Fruit fly (Drosophila melanogaster) whole organism, embryonic: ENCODE data around the gene Chrac-14.

ENCODE experiments used
- Atf3 ChIP-seq: fragments of 200-800 bp; sonication (Bioruptor generic); optimal IDR thresholded peaks from 3 replicates; lab custom pipeline; 2016; ENCODE audit warnings: missing biosample characterization, missing genetic modification characterization
- Awh ChIP-seq: fragments of 200-800 bp; sonication (Bioruptor generic); IDR thresholded peaks from 2 replicates; pipeline ENCODE4, ENCODE4 v1.3.6; 2022; ENCODE audit warnings: missing biosample characterization, missing genetic modification characterization
- CG10209 ChIP-seq: fragments of 200-800 bp; sonication (Bioruptor generic); optimal IDR thresholded peaks from 3 replicates; lab custom pipeline; 2017; ENCODE audit warnings: missing biosample characterization, mild to moderate bottlenecking, missing genetic modification characterization, missing genetic modification reagents
- CG10274 ChIP-seq: fragments of 200-800 bp; sonication (Bioruptor generic); optimal IDR thresholded peaks from 3 replicates; lab custom pipeline; 2017; ENCODE audit warnings: missing biosample characterization, mild to moderate bottlenecking, missing genetic modification characterization
- CG10321 ChIP-seq: fragments of 200-800 bp; sonication (Bioruptor generic); IDR thresholded peaks from 2 replicates; pipeline ENCODE4 v1.3.6; 2022; ENCODE audit warnings: missing biosample characterization, missing genetic modification characterization
- CG11247 ChIP-seq: fragments of 200-800 bp; sonication (Bioruptor generic); IDR thresholded peaks from 2 replicates; pipeline ENCODE4 v1.3.6; 2022; ENCODE audit warnings: missing biosample characterization, missing genetic modification characterization
- CG13123 ChIP-seq: fragments of 200-800 bp; sonication (Bioruptor generic); optimal IDR thresholded peaks from 2 replicates; lab custom pipeline; 2016; ENCODE audit warnings: missing biosample characterization, missing genetic modification characterization
- CG13624 ChIP-seq: fragments of 200-800 bp; sonication (Bioruptor generic); optimal IDR thresholded peaks from 2 replicates; lab custom pipeline; 2016; ENCODE audit warnings: missing biosample characterization, missing genetic modification characterization
- CG14441 ChIP-seq: fragments of 200-800 bp; sonication (Bioruptor generic); IDR thresholded peaks from 2 replicates; pipeline ENCODE4 v1.3.6; 2022; ENCODE audit warnings: missing biosample characterization, missing genetic modification characterization
- CG14667 ChIP-seq: fragments of 200-800 bp; sonication (Bioruptor generic); IDR thresholded peaks from 2 replicates; pipeline ENCODE4 v1.3.6; 2022; ENCODE audit warnings: missing biosample characterization, missing genetic modification characterization
- CG14965 ChIP-seq: fragments of 200-800 bp; sonication (Bioruptor generic); optimal IDR thresholded peaks from 2 replicates; lab custom pipeline; 2016; ENCODE audit warnings: missing biosample characterization, missing genetic modification characterization, borderline replicate concordance
- CG17385 ChIP-seq: fragments of 200-800 bp; sonication (Bioruptor generic); optimal IDR thresholded peaks from 3 replicates; lab custom pipeline; 2018; ENCODE audit warnings: missing biosample characterization, mild to moderate bottlenecking, missing genetic modification characterization
- CG2712 ChIP-seq: fragments of 200-800 bp; optimal IDR thresholded peaks from 3 replicates; lab custom pipeline; 2019; ENCODE audit warnings: missing biosample characterization, mild to moderate bottlenecking, missing genetic modification characterization, moderate library complexity
- CG30403 ChIP-seq: fragments of 200-800 bp; sonication (Bioruptor generic); optimal IDR thresholded peaks from 3 replicates; lab custom pipeline; 2016; ENCODE audit warnings: missing biosample characterization, missing genetic modification characterization
- CG31224 ChIP-seq: fragments of 200-800 bp; sonication (Bioruptor generic); IDR thresholded peaks from 2 replicates; pipeline ENCODE4 v1.3.6; 2022; ENCODE audit warnings: missing biosample characterization, missing genetic modification characterization
- CG4854 ChIP-seq: fragments of 200-800 bp; sonication (Bioruptor generic); optimal IDR thresholded peaks from 2 replicates; lab custom pipeline; 2016; ENCODE audit warnings: missing biosample characterization, missing genetic modification characterization, inconsistent platforms
- CG8944 ChIP-seq: fragments of 200-800 bp; sonication (Bioruptor generic); optimal IDR thresholded peaks from 3 replicates; lab custom pipeline; 2016; ENCODE audit warnings: missing biosample characterization, missing genetic modification characterization
- CG9609 ChIP-seq: fragments of 200-800 bp; sonication (Bioruptor generic); optimal IDR thresholded peaks from 3 replicates; lab custom pipeline; 2016; ENCODE audit warnings: missing biosample characterization, missing genetic modification characterization
- CG9797 ChIP-seq: fragments of 200-800 bp; sonication (Bioruptor generic); optimal IDR thresholded peaks from 3 replicates; lab custom pipeline; 2018; ENCODE audit warnings: missing biosample characterization, mild to moderate bottlenecking, missing genetic modification characterization
- CoRest ChIP-seq: fragments of 200-800 bp; sonication (Bioruptor generic); optimal IDR thresholded peaks from 3 replicates; lab custom pipeline; 2018; ENCODE audit warnings: missing biosample characterization, mild to moderate bottlenecking, missing genetic modification characterization, moderate library complexity
- Dip2 ChIP-seq: fragments of 200-800 bp; sonication (Bioruptor generic); IDR thresholded peaks from 2 replicates; pipeline ENCODE4 v1.3.6; 2022; ENCODE audit warnings: missing biosample characterization, missing genetic modification characterization
- HLHmδ ChIP-seq: fragments of 200-800 bp; sonication (Bioruptor generic); optimal IDR thresholded peaks from 2 replicates; lab custom pipeline; 2018; ENCODE audit warnings: missing biosample characterization, mild to moderate bottlenecking, missing genetic modification characterization, moderate library complexity
- Hey ChIP-seq: fragments of 200-800 bp; sonication (Bioruptor generic); optimal IDR thresholded peaks from 3 replicates; lab custom pipeline; 2018; ENCODE audit warnings: missing biosample characterization, mild to moderate bottlenecking, missing genetic modification characterization
- Hr3 ChIP-seq: fragments of 200-800 bp; sonication (Bioruptor generic); optimal IDR thresholded peaks from 3 replicates; lab custom pipeline; 2016; ENCODE audit warnings: missing biosample characterization, missing genetic modification characterization
- Hsf ChIP-seq: fragments of 200-800 bp; sonication (Bioruptor generic); optimal IDR thresholded peaks from 3 replicates; lab custom pipeline; 2016; ENCODE audit warnings: missing biosample characterization, missing genetic modification characterization
- Lim3 ChIP-seq: fragments of 200-800 bp; sonication (Bioruptor generic); IDR thresholded peaks from 2 replicates; pipeline ENCODE4 v1.3.6; 2022; ENCODE audit warnings: missing biosample characterization, missing genetic modification characterization
- Mad ChIP-seq: fragments of 200-800 bp; sonication (Bioruptor generic); optimal IDR thresholded peaks from 2 replicates; lab custom pipeline; 2016; ENCODE audit warnings: missing biosample characterization, missing genetic modification characterization
- NK7.1 ChIP-seq: fragments of 200-800 bp; sonication (Bioruptor generic); optimal IDR thresholded peaks from 3 replicates; lab custom pipeline; 2016; ENCODE audit warnings: missing biosample characterization, missing genetic modification characterization
- Pdp1 ChIP-seq, 2 experiments: fragments of 200-800 bp; sonication (Bioruptor generic); optimal IDR thresholded peaks; 3 replicates each; lab custom pipeline; 2016; ENCODE audit warnings: missing biosample characterization in 2 of 2, missing genetic modification characterization in 2 of 2, mild to moderate bottlenecking in 1 of 2, moderate library complexity in 1 of 2
- Rfx ChIP-seq: fragments of 200-800 bp; sonication (Bioruptor generic); IDR thresholded peaks from 2 replicates; pipeline ENCODE4 v1.3.6; 2022; ENCODE audit warnings: missing biosample characterization, missing genetic modification characterization
- Sox100B ChIP-seq: fragments of 200-800 bp; sonication (Bioruptor generic); optimal IDR thresholded peaks from 3 replicates; lab custom pipeline; 2018; ENCODE audit warnings: missing biosample characterization, mild to moderate bottlenecking, missing genetic modification characterization
- Spps ChIP-seq: fragments of 200-800 bp; sonication (Bioruptor generic); optimal IDR thresholded peaks from 2 replicates; lab custom pipeline; 2018; ENCODE audit warnings: missing biosample characterization, mild to moderate bottlenecking, missing genetic modification characterization
- Xbp1 ChIP-seq: fragments of 200-800 bp; sonication (Bioruptor generic); optimal IDR thresholded peaks from 3 replicates; lab custom pipeline; 2016; ENCODE audit warnings: missing biosample characterization, mild to moderate bottlenecking, missing genetic modification characterization
- amos ChIP-seq: fragments of 200-800 bp; sonication (Bioruptor generic); IDR thresholded peaks from 2 replicates; pipeline ENCODE4 v1.3.6; 2022; ENCODE audit warnings: missing biosample characterization, missing genetic modification characterization; ENCODE audit not compliant: partially characterized antibody
- cad ChIP-seq: fragments of >200 bp; optimal IDR thresholded peaks from 2 replicates; lab custom pipeline; 2017; ENCODE audit warnings: missing biosample characterization, missing genetic modification characterization
- crc ChIP-seq: fragments of 200-800 bp; sonication (Bioruptor generic); optimal IDR thresholded peaks from 2 replicates; lab custom pipeline; 2016; ENCODE audit warnings: missing biosample characterization, missing genetic modification characterization
- dm ChIP-seq: fragments of 200-800 bp; sonication (Bioruptor generic); optimal IDR thresholded peaks from 3 replicates; lab custom pipeline; 2016; ENCODE audit warnings: missing biosample characterization, missing genetic modification characterization
- dpn ChIP-seq, 2 experiments: fragments of 200-800 bp; sonication (Bioruptor generic); optimal IDR thresholded peaks; 3 replicates each; lab custom pipeline; 2016; ENCODE audit warnings: missing biosample characterization in 2 of 2, missing genetic modification characterization in 2 of 2
- en ChIP-seq: fragments of 200-800 bp; sonication (Bioruptor generic); optimal IDR thresholded peaks from 2 replicates; lab custom pipeline; 2016; ENCODE audit warnings: missing biosample characterization, missing genetic modification characterization
- fd64A ChIP-seq: fragments of 200-800 bp; sonication (Bioruptor generic); optimal IDR thresholded peaks from 3 replicates; lab custom pipeline; 2018; ENCODE audit warnings: missing biosample characterization, mild to moderate bottlenecking, missing genetic modification characterization
- grau ChIP-seq: fragments of 200-800 bp; optimal IDR thresholded peaks from 3 replicates; lab custom pipeline; 2019; ENCODE audit warnings: missing biosample characterization, mild to moderate bottlenecking, missing genetic modification characterization, moderate library complexity
- hb ChIP-seq: fragments of 200-800 bp; sonication (Bioruptor generic); IDR thresholded peaks from 3 replicates; pipeline ENCODE4 v1.3.6; 2022; ENCODE audit warnings: missing biosample characterization, missing genetic modification characterization; ENCODE audit not compliant: partially characterized antibody
- hbn ChIP-seq: fragments of 200-800 bp; sonication (Bioruptor generic); IDR thresholded peaks from 2 replicates; pipeline ENCODE4 v1.3.6; 2022; ENCODE audit warnings: missing biosample characterization, missing genetic modification characterization; ENCODE audit not compliant: partially characterized antibody
- her ChIP-seq: fragments of 200-800 bp; sonication (Bioruptor generic); optimal IDR thresholded peaks from 2 replicates; lab custom pipeline; 2016; ENCODE audit warnings: missing biosample characterization, missing genetic modification characterization
- jumu ChIP-seq: fragments of 200-800 bp; sonication (Bioruptor generic); optimal IDR thresholded peaks from 3 replicates; lab custom pipeline; 2016; ENCODE audit warnings: missing biosample characterization, missing genetic modification characterization
- kah ChIP-seq: fragments of 200-800 bp; sonication (Bioruptor generic); optimal IDR thresholded peaks from 2 replicates; lab custom pipeline; 2018; ENCODE audit warnings: missing biosample characterization, mild to moderate bottlenecking, missing genetic modification characterization
- kay ChIP-seq: fragments of 200-800 bp; sonication (Bioruptor generic); optimal IDR thresholded peaks from 2 replicates; lab custom pipeline; 2016; ENCODE audit warnings: missing biosample characterization, missing genetic modification characterization
- ken ChIP-seq: fragments of 200-800 bp; sonication (Bioruptor generic); IDR thresholded peaks from 3 replicates; pipeline ENCODE4 v1.3.6; 2022; ENCODE audit warnings: missing biosample characterization, missing genetic modification characterization
- nmo ChIP-seq: fragments of 200-800 bp; sonication (Bioruptor generic); optimal IDR thresholded peaks from 2 replicates; lab custom pipeline; 2018; ENCODE audit warnings: missing biosample characterization, mild to moderate bottlenecking, missing genetic modification characterization, moderate library complexity
- ranshi ChIP-seq: fragments of 200-800 bp; sonication (Bioruptor generic); IDR thresholded peaks from 2 replicates; pipeline ENCODE4 v1.3.6; 2022; ENCODE audit warnings: missing biosample characterization, missing genetic modification characterization
- sisA ChIP-seq: fragments of 200-800 bp; sonication (Bioruptor generic); IDR thresholded peaks from 2 replicates; pipeline ENCODE4 v1.3.6; 2022; ENCODE audit warnings: missing biosample characterization, missing genetic modification characterization
- wdn ChIP-seq: fragments of 200-800 bp; sonication (Bioruptor generic); IDR thresholded peaks from 2 replicates; pipeline ENCODE4 v1.3.6; 2022; ENCODE audit warnings: missing biosample characterization, missing genetic modification characterization

Chrac-14 gene

DNA sequence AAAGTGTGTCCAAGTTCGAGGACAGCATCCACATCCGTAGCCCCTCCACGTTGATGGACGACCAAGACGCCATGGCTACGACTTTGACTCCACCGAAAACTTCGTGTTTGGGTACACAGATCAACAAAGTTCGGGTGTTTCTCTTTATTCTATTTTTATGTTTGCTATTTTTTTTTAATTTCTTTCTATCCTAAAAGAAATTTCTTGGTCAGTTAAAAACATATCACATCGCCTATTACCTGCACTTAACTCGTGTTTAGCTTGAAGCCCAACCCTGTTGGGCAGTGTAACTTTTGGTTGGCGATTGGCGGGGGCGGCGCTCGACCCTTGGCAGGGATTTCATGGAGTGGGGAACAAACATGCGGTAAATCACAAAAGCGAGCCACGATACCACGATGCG, 36.2 kb downstream of the Chrac-14 start (continued):
- TF ChIP-seq crc (GFP tag; lab: Kevin White, UChicago) (no peak), en (GFP tag; lab: Kevin White, UChicago) (no peak), CG17385 (peak; percentile 23), fd64A (GFP tag; lab: Kevin White, UChicago) (no peak), CG10321 (GFP tag; lab: Robert Waterston, UW) (no peak; the same call in 1 of the 2 replicates), ranshi (GFP tag; lab: Robert Waterston, UW) (peak; percentile 30; the same call in 1 of the 2 replicates), cad (GFP tag; lab: Kevin White, UChicago) (no peak), dpn (GFP tag; optimal IDR thresholded peaks at IDR 0.05; lab: Kevin White, UChicago) (peak in 1 of 2 experiments; percentile 38), CG10209 (peak; percentile 25), NK7.1 (GFP tag; lab: Kevin White, UChicago) (no peak), Mad (GFP tag; lab: Kevin White, UChicago) (peak; percentile 12), grau (peak; percentile 27), ken (GFP tag; lab: Robert Waterston, UW) (peak; percentile 78; the same call in 2 of the 3 replicates), CG9609 (GFP tag; lab: Kevin White, UChicago) (no peak), Sox100B (GFP tag; lab: Kevin White, UChicago) (peak; percentile 42), hbn (GFP tag; lab: Robert Waterston, UW) (no peak), CoRest (tag; lab: Kevin White, UChicago) (peak; percentile 34), Awh (GFP tag; lab: Robert Waterston, UW) (peak; percentile 67; the same call in 1 of the 2 replicates), CG4854 (GFP tag; lab: Kevin White, UChicago) (no peak), Hey (tag; lab: Kevin White, UChicago) (no peak), CG30403 (GFP tag; lab: Kevin White, UChicago) (peak; percentile 37), kay (GFP tag; lab: Kevin White, UChicago) (no peak), jumu (GFP tag; lab: Kevin White, UChicago) (no peak), Rfx (GFP tag; lab: Robert Waterston, UW) (peak; percentile 61), hb (GFP tag; lab: Robert Waterston, UW) (no peak), CG31224 (no peak), CG14965 (GFP tag; lab: Kevin White, UChicago) (no peak), dm (GFP tag; lab: Kevin White, UChicago) (no peak), CG13123 (GFP tag; lab: Kevin White, UChicago) (no peak), amos (GFP tag; lab: Robert Waterston, UW) (no peak), wdn (GFP tag; lab: Robert Waterston, UW) (no peak), Spps (tag; lab: Kevin White, UChicago) (peak; percentile 57), Dip2 (GFP tag; lab: Robert Waterston, UW) (no peak), Hr3 (GFP tag; lab: Kevin White, UChicago) (peak; percentile 6), CG14441 (peak; percentile 67), CG2712 (peak; percentile 71), kah (GFP tag; lab: Kevin White, UChicago) (no peak), Xbp1 (GFP tag; lab: Kevin White, UChicago) (peak; percentile 57), Atf3 (GFP tag; lab: Kevin White, UChicago) (peak; percentile 25), CG8944 (GFP tag; lab: Kevin White, UChicago) (no peak), Hsf (GFP tag; lab: Kevin White, UChicago) (peak; percentile 23), nmo (GFP tag; lab: Kevin White, UChicago) (peak; percentile 62), Pdp1 (GFP tag; optimal IDR thresholded peaks at IDR 0.05; lab: Kevin White, UChicago) (peak in 1 of 2 experiments; percentile 22), Lim3 (GFP tag; lab: Robert Waterston, UW) (no peak), CG14667 (GFP tag; lab: Robert Waterston, UW) (peak; percentile 61), sisA (GFP tag; lab: Robert Waterston, UW) (no peak), her (GFP tag; lab: Kevin White, UChicago) (no peak), CG13624 (GFP tag; lab: Kevin White, UChicago) (peak; percentile 4), HLHmδ (GFP tag; lab: Kevin White, UChicago) (no peak), CG11247 (GFP tag; lab: Robert Waterston, UW) (peak; percentile 34), CG9797 (GFP tag; lab: Kevin White, UChicago) (no peak), CG10274 (GFP tag; lab: Kevin White, UChicago) (no peak)
